In genomic region chr3R:11270574-11270973, dm6 we compare ENCODE assay signal across 2 fruit fly cellular contexts.
TF ChIP-seq lines count a peak whose summit lies in the region.

No protein-coding gene starts in this region.

- no peak for TF ChIP-seq CTCF in whole organism, embryonic (GFP tag; optimal IDR thresholded peaks at IDR 0.05; lab: Kevin White, UChicago)

TF ChIP-seq in whole organism, embryonic, 481 proteins besides CTCF, POLR2A, EP300 and RAD21:
- TF ChIP-seq E2f2 (GFP tag; IDR thresholded peaks at IDR 0.05; lab: Robert Waterston, UW) = no peak
- peak; percentile 66 for TF ChIP-seq Ets65A (GFP tag; lab: Kevin White, UChicago)
TF ChIP-seq in whole organism, embryonic: peak in this region for 1.

TF ChIP-seq in whole organism, wandering third instar larva, 38 proteins besides CTCF, POLR2A, EP300 and RAD21:
- no peak for TF ChIP-seq lola (GFP tag; optimal IDR thresholded peaks at IDR 0.05; lab: Kevin White, UChicago)
- TF ChIP-seq Dfd (GFP tag; optimal IDR thresholded peaks at IDR 0.05; lab: Kevin White, UChicago) = peak; percentile 59
- TF ChIP-seq Sp1 (GFP tag; optimal IDR thresholded peaks at IDR 0.05; lab: Kevin White, UChicago) = no peak

Comparison
In these comparisons a context has a peak if more than half of its experiments do, and no peak if none do; other contexts are left out.
1. Of the 10 proteins assayed by ChIP-seq in both whole organism, embryonic and whole organism, wandering third instar larva: peak only in whole organism, embryonic: none; only in whole organism, wandering third instar larva: Dfd; in both: none; in neither: 9.